Fruit fly (Drosophila melanogaster) whole organism, pupa: ENCODE results near the gene CG34452.

Experiments
- CG10348 ChIP-seq: fragments of 200-800 bp; sonication (Bioruptor generic); IDR thresholded peaks from 2 replicates; pipeline ENCODE4 v1.3.6; 2022; ENCODE audit warnings: missing biosample characterization, missing genetic modification characterization
- CG12605 ChIP-seq: fragments of 200-800 bp; sonication (Bioruptor generic); IDR thresholded peaks from 2 replicates; pipeline ENCODE4 v1.3.6; 2022; ENCODE audit warnings: missing biosample characterization, missing genetic modification characterization
- CG13204 ChIP-seq: fragments of 200-800 bp; sonication (Bioruptor generic); optimal IDR thresholded peaks from 2 replicates; lab custom pipeline; 2018; ENCODE audit warnings: missing biosample characterization, mild to moderate bottlenecking, missing genetic modification characterization, moderate library complexity
- CG14655 ChIP-seq: fragments of 200-800 bp; sonication (Bioruptor generic); optimal IDR thresholded peaks from 3 replicates; lab custom pipeline; 2017; ENCODE audit warnings: mild to moderate bottlenecking, missing biosample characterization, missing genetic modification reagents, missing genetic modification characterization
- CG15710 ChIP-seq: fragments of 200-800 bp; sonication (Bioruptor generic); optimal IDR thresholded peaks from 2 replicates; lab custom pipeline; 2018; ENCODE audit warnings: missing biosample characterization, mild to moderate bottlenecking, missing genetic modification characterization, moderate library complexity
- CG17806 ChIP-seq: fragments of 200-800 bp; sonication (Bioruptor generic); optimal IDR thresholded peaks from 2 replicates; lab custom pipeline; 2018; ENCODE audit warnings: missing biosample characterization, mild to moderate bottlenecking, missing genetic modification characterization, moderate library complexity
- CG32121 ChIP-seq: fragments of 200-800 bp; sonication (Bioruptor generic); IDR thresholded peaks from 2 replicates; pipeline ENCODE4 v1.3.6; 2022; ENCODE audit warnings: missing biosample characterization, missing genetic modification characterization
- CG34367 ChIP-seq: fragments of 200-800 bp; sonication (Bioruptor generic); optimal IDR thresholded peaks from 2 replicates; lab custom pipeline; 2018; ENCODE audit warnings: missing biosample characterization, mild to moderate bottlenecking, missing genetic modification characterization
- CG4496 ChIP-seq: fragments of 200-800 bp; sonication (Bioruptor generic); IDR thresholded peaks from 3 replicates; pipeline ENCODE4 v1.3.6; 2022; ENCODE audit warnings: missing biosample characterization, missing genetic modification characterization
- CG8159 ChIP-seq: fragments of 200-800 bp; sonication (Bioruptor generic); optimal IDR thresholded peaks from 3 replicates; lab custom pipeline; 2018; ENCODE audit warnings: missing biosample characterization, mild to moderate bottlenecking, missing genetic modification characterization, moderate library complexity
- CG8301 ChIP-seq: fragments of 200-800 bp; sonication (Bioruptor generic); optimal IDR thresholded peaks from 2 replicates; lab custom pipeline; 2018; ENCODE audit warnings: missing biosample characterization, mild to moderate bottlenecking, missing genetic modification characterization
- CG9948 ChIP-seq: fragments of 200-800 bp; sonication (Bioruptor generic); optimal IDR thresholded peaks from 2 replicates; lab custom pipeline; 2018; ENCODE audit warnings: missing biosample characterization, mild to moderate bottlenecking, missing genetic modification characterization, moderate library complexity
- D1 ChIP-seq: fragments of 200-800 bp; sonication (Bioruptor generic); optimal IDR thresholded peaks from 2 replicates; lab custom pipeline; 2018; ENCODE audit warnings: missing biosample characterization, mild to moderate bottlenecking, missing genetic modification characterization, moderate library complexity
- EcR ChIP-seq: fragments of 200-800 bp; sonication (Bioruptor generic); optimal IDR thresholded peaks from 3 replicates; lab custom pipeline; 2019; ENCODE audit warnings: missing biosample characterization, missing genetic modification characterization, mild to moderate bottlenecking, moderate library complexity, missing genetic modification reagents
- Ets98B ChIP-seq: fragments of 200-800 bp; sonication (Bioruptor generic); IDR thresholded peaks from 2 replicates; pipeline ENCODE4 v1.3.6; 2022; ENCODE audit warnings: missing biosample characterization, missing genetic modification characterization
- Pif1A ChIP-seq: fragments of 200-800 bp; sonication (Bioruptor generic); optimal IDR thresholded peaks from 3 replicates; lab custom pipeline; 2016; ENCODE audit warnings: missing biosample characterization, missing genetic modification characterization
- Pif1B ChIP-seq: fragments of 200-800 bp; sonication (Bioruptor generic); optimal IDR thresholded peaks from 3 replicates; lab custom pipeline; 2016; ENCODE audit warnings: missing biosample characterization, missing genetic modification characterization
- Snoo ChIP-seq: fragments of 200-800 bp; sonication (Bioruptor generic); optimal IDR thresholded peaks from 3 replicates; lab custom pipeline; 2017; ENCODE audit warnings: missing biosample characterization, mild to moderate bottlenecking, missing genetic modification characterization, inconsistent platforms
- fd96Ca ChIP-seq: fragments of 200-800 bp; sonication (Bioruptor generic); IDR thresholded peaks from 3 replicates; pipeline ENCODE4 v1.3.6; 2022; ENCODE audit warnings: missing biosample characterization, missing genetic modification characterization
- gl ChIP-seq: fragments of 200-800 bp; sonication (Bioruptor generic); optimal IDR thresholded peaks from 2 replicates; lab custom pipeline; 2018; ENCODE audit warnings: missing biosample characterization, mild to moderate bottlenecking, missing genetic modification characterization
- rn ChIP-seq: fragments of 200-800 bp; sonication (Bioruptor generic); IDR thresholded peaks from 2 replicates; pipeline ENCODE4 v1.3.6; 2022; ENCODE audit warnings: missing biosample characterization, missing genetic modification characterization

The CG34452 gene

DNA sequence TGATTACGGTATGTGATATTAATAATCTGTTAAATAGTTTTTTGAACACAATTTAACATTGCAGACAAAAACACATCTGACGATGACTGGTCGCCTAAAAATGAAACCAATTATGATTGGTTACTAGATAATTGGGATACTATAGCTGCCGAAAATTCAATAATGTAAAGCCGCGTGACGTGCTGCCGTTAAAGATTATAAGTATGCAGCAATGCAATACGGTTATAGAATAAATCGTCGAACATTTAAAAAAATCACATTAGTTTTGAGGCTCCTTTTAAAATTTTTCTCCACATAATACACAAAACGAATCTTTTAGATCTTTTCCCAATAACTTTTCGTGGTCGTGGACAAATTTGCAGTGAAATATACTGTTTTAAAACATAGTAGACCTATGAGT is 29.8 kb upstream of the CG34452 start, which contains the start of gene CG42570:
Gene CG42570, plus strand, starts transcription at position 301 of the 400 bp plus-strand sequence.
- TF ChIP-seq CG4496 (GFP tag; lab: Robert Waterston, UW) (no peak), Ets98B (GFP tag; lab: Robert Waterston, UW) (no peak)

DNA sequence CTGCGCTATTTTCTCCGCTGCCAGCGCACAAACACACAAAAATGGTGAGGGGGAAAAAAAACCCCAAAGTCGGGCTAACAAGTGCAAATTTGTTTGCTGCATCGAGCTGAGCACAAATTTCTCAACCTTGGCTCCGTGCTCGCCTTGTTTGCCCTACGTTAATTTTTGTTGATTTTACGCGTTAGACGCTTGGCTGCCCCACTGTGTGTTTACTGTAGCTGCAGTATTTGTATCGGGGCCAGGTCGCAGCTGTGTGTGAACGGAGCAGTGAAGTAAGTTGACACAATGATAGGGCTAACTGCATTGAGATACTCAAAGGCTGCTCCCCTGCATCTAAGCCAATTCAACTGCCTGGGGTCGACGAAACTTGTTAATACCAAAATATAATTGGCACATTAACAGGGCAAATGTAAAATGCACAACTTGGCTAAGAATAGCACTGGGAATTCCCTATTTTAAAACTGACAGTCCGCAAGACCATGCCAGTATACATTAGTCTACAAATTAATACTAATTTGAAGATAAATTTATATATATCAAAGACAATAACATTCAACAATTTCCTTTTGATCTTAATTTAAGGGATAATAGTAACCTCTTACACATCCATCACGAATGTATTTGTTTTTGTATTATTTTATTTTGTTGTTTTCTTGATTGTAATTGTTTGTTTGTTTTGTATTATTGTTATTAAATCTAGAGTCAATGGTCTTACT is 28.2 kb upstream of the CG34452 start, which contains the start of gene CG42571:
Gene CG42571, plus strand, starts transcription at position 666 of the 716 bp plus-strand sequence.
- no peak for TF ChIP-seq CG4496 (GFP tag; lab: Robert Waterston, UW)

- no peak for TF ChIP-seq D1 (tag; lab: Kevin White, UChicago)
- TF ChIP-seq CG32121 (GFP tag; lab: Robert Waterston, UW), result no peak
- TF ChIP-seq Pif1B (GFP tag; lab: Kevin White, UChicago), result no peak
- no peak for TF ChIP-seq rn
- TF ChIP-seq CG14655 (GFP tag; lab: Kevin White, UChicago), result no peak
- no peak for TF ChIP-seq CG8159 (tag; lab: Kevin White, UChicago)
- no peak for TF ChIP-seq EcR (GFP tag; lab: Kevin White, UChicago)
- no peak for TF ChIP-seq CG13204 (GFP tag; lab: Kevin White, UChicago)
- no peak for TF ChIP-seq CG10348 (GFP tag; lab: Robert Waterston, UW)
- no peak for TF ChIP-seq CG12605 (GFP tag; lab: Robert Waterston, UW)
- no peak for TF ChIP-seq CG8301 (tag; lab: Kevin White, UChicago)
- no peak for TF ChIP-seq gl (tag; lab: Kevin White, UChicago)
- TF ChIP-seq CG9948 (tag; lab: Kevin White, UChicago), result no peak
- TF ChIP-seq CG17806, result no peak
- no peak for TF ChIP-seq Snoo (tag; lab: Kevin White, UChicago)
- no peak for TF ChIP-seq fd96Ca (GFP tag; lab: Robert Waterston, UW)
These were observed 26.3 kb upstream of the CG34452 start for dm6 chr3L:15713932-15714492.

dm6 chr3L:15712063-15712462 is 24.4 kb upstream of the CG34452 start:
- TF ChIP-seq fd96Ca (GFP tag; lab: Robert Waterston, UW) (no peak), CG32121 (GFP tag; lab: Robert Waterston, UW) (no peak), CG8159 (tag; lab: Kevin White, UChicago) (no peak), CG13204 (GFP tag; lab: Kevin White, UChicago) (no peak), Pif1A (GFP tag; lab: Kevin White, UChicago) (no peak), Ets98B (GFP tag; lab: Robert Waterston, UW) (no peak)

DNA sequence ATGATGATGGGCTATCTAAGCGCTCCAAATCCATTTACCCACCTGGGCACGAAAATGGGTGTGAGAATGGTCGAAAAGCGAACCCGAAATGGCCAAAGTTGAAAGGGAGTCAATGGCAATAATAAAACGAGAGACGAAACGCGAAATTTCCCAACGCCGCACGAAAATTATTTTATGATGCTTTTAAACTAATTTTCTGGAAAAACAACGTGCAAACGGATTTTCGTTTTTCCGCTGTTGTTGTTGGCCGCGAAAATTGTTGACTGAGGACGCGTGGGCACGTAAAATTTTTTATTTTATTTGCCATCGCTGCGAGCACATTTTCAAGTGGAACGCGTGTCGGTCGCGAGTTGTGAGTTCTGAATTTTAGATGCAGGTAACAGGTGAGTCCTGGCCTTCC is 23.5 kb upstream of the CG34452 start:
- no peak for TF ChIP-seq CG13204 (GFP tag; lab: Kevin White, UChicago)
- no peak for TF ChIP-seq rn
- TF ChIP-seq fd96Ca (GFP tag; lab: Robert Waterston, UW), result no peak
- TF ChIP-seq CG4496 (GFP tag; lab: Robert Waterston, UW), result no peak
- TF ChIP-seq EcR (GFP tag; lab: Kevin White, UChicago), result no peak
- TF ChIP-seq CG8159 (tag; lab: Kevin White, UChicago), result no peak
- no peak for TF ChIP-seq Pif1A (GFP tag; lab: Kevin White, UChicago)
- TF ChIP-seq CG15710, result no peak
- no peak for TF ChIP-seq Snoo (tag; lab: Kevin White, UChicago)
- TF ChIP-seq Pif1B (GFP tag; lab: Kevin White, UChicago), result no peak
- no peak for TF ChIP-seq gl (tag; lab: Kevin White, UChicago)
- no peak for TF ChIP-seq CG32121 (GFP tag; lab: Robert Waterston, UW)
- no peak for TF ChIP-seq CG12605 (GFP tag; lab: Robert Waterston, UW)
- TF ChIP-seq CG17806, result no peak
- TF ChIP-seq CG14655 (GFP tag; lab: Kevin White, UChicago), result no peak

DNA sequence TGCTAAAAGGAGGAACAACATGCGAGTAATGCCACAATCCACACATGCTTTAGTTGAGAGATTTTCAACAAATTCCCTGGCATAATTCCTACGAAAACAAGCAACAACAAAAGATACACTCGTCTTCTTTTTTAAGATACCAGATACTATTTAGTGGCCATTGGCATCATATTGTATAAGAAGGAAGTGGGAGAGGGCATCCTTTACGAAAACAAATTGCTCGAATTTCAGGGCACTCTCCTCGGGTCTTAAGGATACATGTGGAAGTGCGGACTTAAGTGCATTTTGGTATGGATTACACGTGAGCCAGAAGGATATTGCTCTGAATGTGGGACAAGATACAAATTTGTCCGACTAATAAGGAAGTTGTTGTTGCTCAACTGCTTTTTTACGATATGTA is 22.4 kb upstream of the CG34452 start:
- TF ChIP-seq D1 (tag; lab: Kevin White, UChicago) (no peak), CG32121 (GFP tag; lab: Robert Waterston, UW) (no peak), EcR (GFP tag; lab: Kevin White, UChicago) (no peak), CG17806 (no peak), CG8159 (tag; lab: Kevin White, UChicago) (no peak)

DNA sequence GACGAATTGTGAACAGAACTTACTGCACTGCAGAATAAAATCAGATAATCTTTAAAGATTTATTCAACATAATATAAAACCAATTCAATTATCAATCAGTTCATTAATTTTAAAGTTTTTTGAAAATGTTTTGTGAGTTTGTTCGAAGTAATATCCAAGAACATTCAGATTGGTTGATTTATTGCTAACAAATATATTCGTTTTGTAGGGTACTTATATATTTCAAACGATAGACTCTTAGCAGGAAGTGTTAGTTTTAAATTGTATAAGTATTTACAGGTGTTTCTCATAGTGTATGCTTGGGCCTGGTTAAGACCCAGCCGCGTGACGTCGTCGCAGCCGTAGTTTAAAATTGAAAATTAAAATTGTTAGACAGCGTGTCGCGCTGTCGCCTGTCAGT is 20.9 kb upstream of the CG34452 start:
- TF ChIP-seq EcR (GFP tag; lab: Kevin White, UChicago) (no peak), CG8301 (tag; lab: Kevin White, UChicago) (peak; percentile 81), CG13204 (GFP tag; lab: Kevin White, UChicago) (no peak), CG34367 (tag; lab: Kevin White, UChicago) (no peak), CG8159 (tag; lab: Kevin White, UChicago) (no peak), CG12605 (GFP tag; lab: Robert Waterston, UW) (0 out of 2 replicates have a peak, but pooled peaks have one; percentile 30), CG9948 (tag; lab: Kevin White, UChicago) (no peak), CG32121 (GFP tag; lab: Robert Waterston, UW) (peak; percentile 83), Pif1A (GFP tag; lab: Kevin White, UChicago) (no peak), Pif1B (GFP tag; lab: Kevin White, UChicago) (no peak), CG14655 (GFP tag; lab: Kevin White, UChicago) (peak; percentile 67), rn (no peak), Snoo (tag; lab: Kevin White, UChicago) (no peak), CG4496 (GFP tag; lab: Robert Waterston, UW) (peak; percentile 69; the same call in 1 of the 3 replicates), CG10348 (GFP tag; lab: Robert Waterston, UW) (no peak), gl (tag; lab: Kevin White, UChicago) (no peak), D1 (tag; lab: Kevin White, UChicago) (no peak), Ets98B (GFP tag; lab: Robert Waterston, UW) (peak; percentile 64), CG15710 (no peak), CG17806 (no peak), fd96Ca (GFP tag; lab: Robert Waterston, UW) (no peak; the same call in 2 of the 3 replicates)
